Worm (Caenorhabditis elegans): Measurements from ENCODE around the gene B0302.4.
A peak's percentile ranks its signal among the peaks of the same experiment; 100 is the strongest.

B0302.4 gene

ce11 chrX:17176677-17177076 lies at the start of gene B0302.4:
B0302.4 (minus strand) TSS chrX:17176777.
- TF ChIP-seq daf-12 (tag; optimal IDR thresholded peaks at IDR 0.05), result no peak
- no peak for TF ChIP-seq ztf-4 (tag; optimal IDR thresholded peaks at IDR 0.05)
- TF ChIP-seq egl-27 (tag; optimal IDR thresholded peaks at IDR 0.05), result no peak
- TF ChIP-seq hmg-11 (tag; optimal IDR thresholded peaks at IDR 0.05), result no peak
- TF ChIP-seq pqm-1 (tag; optimal IDR thresholded peaks at IDR 0.05), result no peak
- no peak for TF ChIP-seq nhr-76 (tag; optimal IDR thresholded peaks at IDR 0.05)
- no peak for TF ChIP-seq nhr-11 (tag; optimal IDR thresholded peaks at IDR 0.05)
- TF ChIP-seq mdl-1 (tag; optimal IDR thresholded peaks at IDR 0.05), result no peak
- no peak for TF ChIP-seq tbx-2 (tag; optimal IDR thresholded peaks at IDR 0.05)
- no peak for TF ChIP-seq elt-2 (tag; optimal IDR thresholded peaks at IDR 0.05)
- TF ChIP-seq elt-3 (tag; optimal IDR thresholded peaks at IDR 0.05), result no peak
- no peak for TF ChIP-seq sea-2 (GFP tag; optimal IDR thresholded peaks at IDR 0.05)
- TF ChIP-seq fkh-2 (tag; optimal IDR thresholded peaks at IDR 0.05), result no peak
- no peak for TF ChIP-seq lsy-12 (tag; optimal IDR thresholded peaks at IDR 0.05)
- TF ChIP-seq fos-1 (tag; optimal IDR thresholded peaks at IDR 0.05), result no peak

ce11 chrX:17221873-17222525 lies 45.4 kb upstream of the B0302.4 start, which contains the start of gene rab-6.2:
rab-6.2 (plus strand) TSS chrX:17222475.
- TF ChIP-seq pha-4 (tag; optimal IDR thresholded peaks at IDR 0.05) (peak; percentile 46), nhr-12 (tag; optimal IDR thresholded peaks at IDR 0.05) (no peak), nfya-1 (tag; optimal IDR thresholded peaks at IDR 0.05; ENCODE audit: insufficient read depth) (peak; percentile 15), mdl-1 (tag; optimal IDR thresholded peaks at IDR 0.05) (no peak), elt-1 (tag; optimal IDR thresholded peaks at IDR 0.05) (no peak), ceh-16 (tag; optimal IDR thresholded peaks at IDR 0.05) (no peak), fkh-10 (GFP tag; optimal IDR thresholded peaks at IDR 0.05) (no peak), hmg-11 (tag; optimal IDR thresholded peaks at IDR 0.05) (peak; percentile 41), nhr-67 (tag; optimal IDR thresholded peaks at IDR 0.05) (no peak)

- TF ChIP-seq fkh-10 (GFP tag; optimal IDR thresholded peaks at IDR 0.05) (no peak), nhr-237 (tag; optimal IDR thresholded peaks at IDR 0.05) (no peak), hmg-11 (tag; optimal IDR thresholded peaks at IDR 0.05) (no peak), nhr-77 (tag; optimal IDR thresholded peaks at IDR 0.05) (no peak), pqm-1 (tag; optimal IDR thresholded peaks at IDR 0.05) (peak; percentile 20), nhr-25 (tag; optimal IDR thresholded peaks at IDR 0.05) (no peak), ceh-16 (tag; optimal IDR thresholded peaks at IDR 0.05) (no peak), tbx-2 (tag; optimal IDR thresholded peaks at IDR 0.05) (no peak), ztf-11 (tag; optimal IDR thresholded peaks at IDR 0.05) (no peak), nfya-1 (tag; optimal IDR thresholded peaks at IDR 0.05; ENCODE audit: insufficient read depth) (peak; percentile 28), elt-1 (tag; optimal IDR thresholded peaks at IDR 0.05) (no peak), egl-5 (tag; optimal IDR thresholded peaks at IDR 0.05) (no peak), egl-27 (tag; optimal IDR thresholded peaks at IDR 0.05) (no peak), nhr-11 (tag; optimal IDR thresholded peaks at IDR 0.05) (no peak), unc-62 (GFP tag; optimal IDR thresholded peaks at IDR 0.05) (no peak), sea-2 (GFP tag; optimal IDR thresholded peaks at IDR 0.05) (no peak), ama-1 (optimal IDR thresholded peaks at IDR 0.05) (no peak), elt-2 (tag; optimal IDR thresholded peaks at IDR 0.05) (peak; percentile 76), mml-1 (tag; optimal IDR thresholded peaks at IDR 0.05) (no peak), mdl-1 (tag; optimal IDR thresholded peaks at IDR 0.05) (no peak), elt-3 (tag; optimal IDR thresholded peaks at IDR 0.05) (peak in 2 of 3 experiments; percentile 21 to 38), lin-15B (tag; optimal IDR thresholded peaks at IDR 0.05) (no peak), lin-39 (tag; optimal IDR thresholded peaks at IDR 0.05) (no peak), nhr-12 (tag; optimal IDR thresholded peaks at IDR 0.05) (no peak), ceh-82 (tag; optimal IDR thresholded peaks at IDR 0.05) (no peak), fos-1 (tag; optimal IDR thresholded peaks at IDR 0.05) (no peak), nhr-43 (tag; optimal IDR thresholded peaks at IDR 0.05; ENCODE audit: poor library complexity, severe bottlenecking) (peak; percentile 14), ceh-9 (tag; optimal IDR thresholded peaks at IDR 0.05) (no peak), lsy-12 (tag; optimal IDR thresholded peaks at IDR 0.05) (no peak), ceh-28 (tag; optimal IDR thresholded peaks at IDR 0.05) (peak; percentile 64)
Observed at ce11 chrX:17217050-17217813, 40.7 kb upstream of the B0302.4 start, which contains the start of gene acdh-7. acdh-7 (minus strand) TSS chrX:17217105.
